Worm (Caenorhabditis elegans) whole organism, L3 larva: ENCODE results near the gene trk-1.

Source experiments
- ceh-82 ChIP-seq: fragments of 150-350 bp; optimal IDR thresholded peaks from 2 replicates; lab custom pipeline; 2014; ENCODE audit warnings: missing biosample characterization, missing genetic modification characterization
- fkh-10 ChIP-seq: sonication (generic microtip); optimal IDR thresholded peaks from 2 replicates; lab custom pipeline; 2017; ENCODE audit warnings: missing biosample characterization, missing genetic modification reagents, missing genetic modification characterization
- mdl-1 ChIP-seq: fragments of 150-350 bp; optimal IDR thresholded peaks from 2 replicates; lab custom pipeline; 2014; ENCODE audit warnings: missing biosample characterization, missing genetic modification characterization
- mml-1 ChIP-seq: fragments of 150-350 bp; sonication (generic microtip); optimal IDR thresholded peaks from 3 replicates; lab custom pipeline; 2014; ENCODE audit warnings: missing biosample characterization, missing genetic modification characterization
- nhr-12 ChIP-seq: fragments of 150-350 bp; optimal IDR thresholded peaks from 2 replicates; lab custom pipeline; 2014; ENCODE audit warnings: missing biosample characterization, missing genetic modification characterization
- nhr-237 ChIP-seq: fragments of 150-350 bp; optimal IDR thresholded peaks from 2 replicates; lab custom pipeline; 2014; ENCODE audit warnings: missing biosample characterization, missing genetic modification characterization
- pqm-1 ChIP-seq: fragments of 150-350 bp; optimal IDR thresholded peaks from 2 replicates; lab custom pipeline; 2017; ENCODE audit warnings: missing biosample characterization, missing genetic modification characterization, inconsistent platforms
- skn-1 ChIP-seq: fragments of 150-350 bp; optimal IDR thresholded peaks from 2 replicates; lab custom pipeline; 2014; ENCODE audit warnings: missing biosample characterization, missing genetic modification characterization
- tbx-2 ChIP-seq: sonication (generic microtip); optimal IDR thresholded peaks from 2 replicates; lab custom pipeline; 2016; ENCODE audit warnings: mild to moderate bottlenecking, missing genetic modification characterization, missing compliant biosample characterization
- ztf-11 ChIP-seq: fragments of 150-350 bp; optimal IDR thresholded peaks from 2 replicates; lab custom pipeline; 2014; ENCODE audit warnings: missing biosample characterization, missing genetic modification characterization

ce11 chrX:8921221-8921620 is 29.6 kb downstream of the trk-1 start:
- no peak for TF ChIP-seq skn-1
- TF ChIP-seq tbx-2 (tag; lab: Kevin White, UChicago) = no peak
- TF ChIP-seq nhr-237 (tag; lab: Kevin White, UChicago) = no peak
- no peak for TF ChIP-seq ceh-82 (tag; lab: Kevin White, UChicago)
- no peak for TF ChIP-seq ztf-11 (tag; lab: Kevin White, UChicago)
- no peak for TF ChIP-seq nhr-12
- no peak for TF ChIP-seq pqm-1
- no peak for TF ChIP-seq fkh-10 (GFP tag; lab: Kevin White, UChicago)
- no peak for TF ChIP-seq mdl-1 (tag; lab: Kevin White, UChicago)
- no peak for TF ChIP-seq mml-1 (tag; lab: Kevin White, UChicago)
